Worm (Caenorhabditis elegans): ENCODE results near the gene srbc-42.

DNA sequence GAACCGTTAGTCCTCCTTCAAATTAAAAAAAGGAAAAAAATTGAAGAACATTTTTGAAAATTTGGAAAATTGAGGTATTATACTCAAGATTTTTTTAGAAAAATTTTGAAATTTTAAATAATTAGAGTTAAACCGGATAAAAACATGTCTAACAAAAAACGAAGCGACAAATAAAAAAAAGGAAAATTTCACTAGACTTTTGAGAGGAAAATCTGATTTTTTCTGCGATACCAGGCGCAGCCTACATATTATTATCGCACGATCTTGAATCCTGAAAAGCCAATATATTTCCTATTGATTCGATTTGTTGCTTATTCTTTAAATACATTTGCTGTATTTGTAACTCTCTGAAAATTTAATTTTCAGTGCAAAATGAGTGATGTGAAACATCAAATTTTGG lies 24.3 kb upstream of the srbc-42 start, which contains the start of gene nstp-8:
- TF ChIP-seq him-1 (tag; optimal IDR thresholded peaks at IDR 0.05) (no peak), dao-5 (tag; optimal IDR thresholded peaks at IDR 0.05) (no peak)
